Fruit fly (Drosophila melanogaster): ENCODE data around the gene holn1.
A peak's percentile ranks its signal among the peaks of the same experiment; 100 is the strongest.

holn1 gene

dm6 chr2L:10466865-10467270, 31.1 kb downstream of the holn1 start (continued):
- TF ChIP-seq eg (GFP tag; IDR thresholded peaks at IDR 0.05), result no peak

dm6 chr2L:10468388-10468787, 32.6 kb downstream of the holn1 start:
- TF ChIP-seq CG11294 (GFP tag; IDR thresholded peaks at IDR 0.05) (0 out of 2 replicates have a peak, but pooled peaks have one; percentile 13), Eip78C (GFP tag) (peak; percentile 81), Hr39 (GFP tag; optimal IDR thresholded peaks at IDR 0.05) (peak; percentile 4), CG3919 (GFP tag; optimal IDR thresholded peaks at IDR 0.05) (peak; percentile 55), CG32006 (GFP tag; optimal IDR thresholded peaks at IDR 0.05) (peak; percentile 67), Eip93F (GFP tag; optimal IDR thresholded peaks at IDR 0.05) (no peak), Blimp-1 (GFP tag; optimal IDR thresholded peaks at IDR 0.05) (no peak), cyc (GFP tag; optimal IDR thresholded peaks at IDR 0.05) (peak; percentile 38), CG8632 (GFP tag; optimal IDR thresholded peaks at IDR 0.05) (peak; percentile 30), Lpt (GFP tag; optimal IDR thresholded peaks at IDR 0.05) (peak; percentile 13), CG34406 (GFP tag; optimal IDR thresholded peaks at IDR 0.05) (peak; percentile 46), Sox102F (GFP tag; optimal IDR thresholded peaks at IDR 0.05) (peak; percentile 42), dsx (GFP tag; optimal IDR thresholded peaks at IDR 0.05; ENCODE audit: poor library complexity, severe bottlenecking) (no peak), spab (GFP tag; optimal IDR thresholded peaks at IDR 0.05) (peak; percentile 55), Ets21C (GFP tag; optimal IDR thresholded peaks at IDR 0.05) (no peak), achi (GFP tag; optimal IDR thresholded peaks at IDR 0.05) (peak; percentile 54), acj6 (GFP tag; optimal IDR thresholded peaks at IDR 0.05) (peak; percentile 52), fkh (GFP tag; optimal IDR thresholded peaks at IDR 0.05) (no peak), Gug (GFP tag; IDR thresholded peaks at IDR 0.05) (no peak), ss (GFP tag; optimal IDR thresholded peaks at IDR 0.05) (no peak), CG6276 (GFP tag; optimal IDR thresholded peaks at IDR 0.05) (peak; percentile 10), CG8319 (GFP tag; optimal IDR thresholded peaks at IDR 0.05) (peak; percentile 4), eg (GFP tag; IDR thresholded peaks at IDR 0.05) (no peak; the same call in 2 of the 3 replicates), OdsH (GFP tag; optimal IDR thresholded peaks at IDR 0.05) (peak; percentile 58), Hr4 (GFP tag; optimal IDR thresholded peaks at IDR 0.05) (peak; percentile 43), CG7368 (GFP tag; optimal IDR thresholded peaks at IDR 0.05) (peak; percentile 37), CG4318 (GFP tag; optimal IDR thresholded peaks at IDR 0.05) (peak; percentile 19), esn (GFP tag; optimal IDR thresholded peaks at IDR 0.05) (peak; percentile 24), Ets96B (tag; optimal IDR thresholded peaks at IDR 0.05) (peak; percentile 69), fd85E (GFP tag; optimal IDR thresholded peaks at IDR 0.05) (no peak), CG10631 (GFP tag; optimal IDR thresholded peaks at IDR 0.05) (peak; percentile 46), CG11902 (GFP tag; optimal IDR thresholded peaks at IDR 0.05) (peak; percentile 34), Sox14 (GFP tag; optimal IDR thresholded peaks at IDR 0.05) (peak; percentile 30), salr (GFP tag; optimal IDR thresholded peaks at IDR 0.05) (peak in 1 of 2 experiments; percentile 30), CG6163 (GFP tag; IDR thresholded peaks at IDR 0.05) (peak; percentile 80), svp (GFP tag) (peak; percentile 89), CG6854 (GFP tag; optimal IDR thresholded peaks at IDR 0.05) (no peak), dac (GFP tag; optimal IDR thresholded peaks at IDR 0.05) (no peak), fd59A (GFP tag; optimal IDR thresholded peaks at IDR 0.05) (peak; percentile 27), CG6808 (GFP tag; optimal IDR thresholded peaks at IDR 0.05) (peak; percentile 48), CG16779 (tag; optimal IDR thresholded peaks at IDR 0.05) (no peak), CG11762 (GFP tag; optimal IDR thresholded peaks at IDR 0.05; ENCODE audit: insufficient read depth) (peak; percentile 30), topi (GFP tag; optimal IDR thresholded peaks at IDR 0.05) (peak; percentile 17), CG9139 (GFP tag; optimal IDR thresholded peaks at IDR 0.05) (no peak), pdm3 (GFP tag; optimal IDR thresholded peaks at IDR 0.05) (peak; percentile 60), CG1621 (tag; optimal IDR thresholded peaks at IDR 0.05) (no peak), CG6792 (GFP tag; optimal IDR thresholded peaks at IDR 0.05) (peak; percentile 52), lz (GFP tag; optimal IDR thresholded peaks at IDR 0.05) (peak; percentile 7), CG3032 (tag; optimal IDR thresholded peaks at IDR 0.05) (peak; percentile 60), Smox (GFP tag; optimal IDR thresholded peaks at IDR 0.05) (peak; percentile 40)
